Fruit fly (Drosophila melanogaster) whole organism, embryonic: ENCODE data around the gene Atx2.
A peak's percentile ranks its signal among the peaks of the same experiment; 100 is the strongest.

Source experiments
- CG12071 ChIP-seq: fragments of 200-800 bp; sonication (Bioruptor generic); optimal IDR thresholded peaks from 3 replicates; lab custom pipeline; 2018; ENCODE audit warnings: missing biosample characterization, mild to moderate bottlenecking, missing genetic modification characterization
- CG12155 ChIP-seq: fragments of 200-800 bp; sonication (Bioruptor generic); optimal IDR thresholded peaks from 3 replicates; lab custom pipeline; 2016; ENCODE audit warnings: missing biosample characterization, missing genetic modification characterization
- CG12942 ChIP-seq: fragments of 200-800 bp; sonication (Bioruptor generic); optimal IDR thresholded peaks from 3 replicates; lab custom pipeline; 2016; ENCODE audit warnings: missing biosample characterization, missing genetic modification characterization
- CG13287 ChIP-seq: fragments of 200-800 bp; sonication (Bioruptor generic); IDR thresholded peaks from 2 replicates; pipeline ENCODE4 v1.3.6; 2022; ENCODE audit warnings: missing biosample characterization, missing genetic modification characterization; ENCODE audit not compliant: partially characterized antibody
- CG15269 ChIP-seq: fragments of 200-800 bp; sonication (Bioruptor generic); optimal IDR thresholded peaks from 2 replicates; lab custom pipeline; 2018; ENCODE audit warnings: missing biosample characterization, mild to moderate bottlenecking, missing genetic modification characterization, moderate library complexity
- CG30403 ChIP-seq: fragments of 200-800 bp; sonication (Bioruptor generic); optimal IDR thresholded peaks from 3 replicates; lab custom pipeline; 2016; ENCODE audit warnings: missing biosample characterization, missing genetic modification characterization
- CG33213 ChIP-seq: fragments of 200-800 bp; sonication (Bioruptor generic); optimal IDR thresholded peaks from 3 replicates; lab custom pipeline; 2016; ENCODE audit warnings: missing biosample characterization, missing genetic modification characterization
- CG34422 ChIP-seq: fragments of 200-800 bp; sonication (Bioruptor generic); IDR thresholded peaks from 3 replicates; pipeline ENCODE4 v1.3.6; 2022; ENCODE audit warnings: missing biosample characterization, missing genetic modification characterization
- CG43689 ChIP-seq: fragments of 200-800 bp; sonication (Bioruptor generic); IDR thresholded peaks from 2 replicates; pipeline ENCODE4 v1.3.6; 2022; ENCODE audit warnings: missing biosample characterization, missing genetic modification characterization
- CG4404 ChIP-seq: fragments of 200-800 bp; sonication (Bioruptor generic); IDR thresholded peaks from 2 replicates; pipeline ENCODE4 v1.3.6; 2022; ENCODE audit warnings: missing biosample characterization, missing genetic modification characterization
- CG4820 ChIP-seq: fragments of 200-800 bp; sonication (Bioruptor generic); optimal IDR thresholded peaks from 3 replicates; lab custom pipeline; 2016; ENCODE audit warnings: missing biosample characterization, missing genetic modification characterization
- CG5245 ChIP-seq: fragments of 200-800 bp; sonication (Bioruptor generic); optimal IDR thresholded peaks from 3 replicates; lab custom pipeline; 2016; ENCODE audit warnings: missing biosample characterization, missing genetic modification characterization
- CG6254 ChIP-seq: fragments of 200-800 bp; sonication (Bioruptor generic); optimal IDR thresholded peaks from 3 replicates; lab custom pipeline; 2017; ENCODE audit warnings: mild to moderate bottlenecking, missing biosample characterization, missing genetic modification reagents, missing genetic modification characterization
- CG6683 ChIP-seq: fragments of 200-800 bp; sonication (Bioruptor generic); optimal IDR thresholded peaks from 2 replicates; lab custom pipeline; 2017; ENCODE audit warnings: missing biosample characterization, mild to moderate bottlenecking, missing genetic modification characterization, missing genetic modification reagents
- CG6689 ChIP-seq: fragments of 200-800 bp; sonication (Bioruptor generic); IDR thresholded peaks from 2 replicates; pipeline ENCODE4 v1.3.6; 2022; ENCODE audit warnings: missing biosample characterization, missing genetic modification characterization
- CG6791 ChIP-seq: fragments of 200-800 bp; sonication (Bioruptor generic); IDR thresholded peaks from 3 replicates; pipeline ENCODE4 v1.3.6; 2022; ENCODE audit warnings: missing biosample characterization, missing genetic modification characterization; ENCODE audit not compliant: partially characterized antibody
- CG7963 ChIP-seq: fragments of 200-800 bp; sonication (Bioruptor generic); IDR thresholded peaks from 3 replicates; pipeline ENCODE4 v1.3.6; 2022; ENCODE audit warnings: missing biosample characterization, missing genetic modification characterization; ENCODE audit not compliant: partially characterized antibody
- D19A ChIP-seq: fragments of 200-800 bp; optimal IDR thresholded peaks from 3 replicates; lab custom pipeline; 2019; ENCODE audit warnings: missing biosample characterization, mild to moderate bottlenecking, missing genetic modification characterization, moderate library complexity
- Dbx ChIP-seq: fragments of 200-800 bp; sonication (Bioruptor generic); IDR thresholded peaks from 3 replicates; pipeline ENCODE4 v1.3.6; 2022; ENCODE audit warnings: missing biosample characterization, missing genetic modification characterization
- Dip3 ChIP-seq: fragments of 200-800 bp; sonication (Bioruptor generic); optimal IDR thresholded peaks from 3 replicates; lab custom pipeline; 2016; ENCODE audit warnings: missing biosample characterization, missing genetic modification characterization
- E2f2 ChIP-seq: fragments of 200-800 bp; sonication (Bioruptor generic); IDR thresholded peaks from 2 replicates; pipeline ENCODE4 v1.3.6; 2022; ENCODE audit warnings: missing biosample characterization, missing genetic modification characterization
- HmgZ ChIP-seq: fragments of 200-800 bp; sonication (Bioruptor generic); optimal IDR thresholded peaks from 2 replicates; lab custom pipeline; 2018; ENCODE audit warnings: missing biosample characterization, mild to moderate bottlenecking, missing genetic modification characterization
- Hmr ChIP-seq: fragments of 200-800 bp; sonication (Bioruptor generic); optimal IDR thresholded peaks from 3 replicates; lab custom pipeline; 2017; ENCODE audit warnings: mild to moderate bottlenecking, missing biosample characterization, missing genetic modification reagents, missing genetic modification characterization
- Hmx ChIP-seq: fragments of 200-800 bp; sonication (Bioruptor generic); optimal IDR thresholded peaks from 2 replicates; lab custom pipeline; 2016; ENCODE audit warnings: missing biosample characterization, missing genetic modification characterization
- Lpt ChIP-seq: fragments of >200 bp; optimal IDR thresholded peaks from 2 replicates; lab custom pipeline; 2018; ENCODE audit warnings: missing biosample characterization, missing genetic modification characterization
- MTF-1 ChIP-seq: fragments of 200-800 bp; sonication (Bioruptor generic); optimal IDR thresholded peaks from 2 replicates; lab custom pipeline; 2018; ENCODE audit warnings: missing biosample characterization, mild to moderate bottlenecking, missing genetic modification characterization, borderline replicate concordance
- Meics ChIP-seq: fragments of 200-800 bp; sonication (Bioruptor generic); optimal IDR thresholded peaks from 2 replicates; lab custom pipeline; 2017; ENCODE audit warnings: missing biosample characterization, mild to moderate bottlenecking, missing genetic modification characterization
- Nf-YA ChIP-seq: fragments of 200-800 bp; sonication (Bioruptor generic); IDR thresholded peaks from 2 replicates; pipeline ENCODE4 v1.3.6; 2022; ENCODE audit warnings: missing biosample characterization, missing genetic modification characterization
- amos ChIP-seq: fragments of 200-800 bp; sonication (Bioruptor generic); IDR thresholded peaks from 2 replicates; pipeline ENCODE4 v1.3.6; 2022; ENCODE audit warnings: missing biosample characterization, missing genetic modification characterization; ENCODE audit not compliant: partially characterized antibody
- bcd ChIP-seq: fragments of 200-800 bp; sonication (Bioruptor generic); optimal IDR thresholded peaks from 2 replicates; lab custom pipeline; 2017; ENCODE audit warnings: missing biosample characterization, mild to moderate bottlenecking, missing genetic modification characterization
- ci ChIP-seq: fragments of 200-800 bp; sonication (Bioruptor generic); IDR thresholded peaks from 3 replicates; pipeline ENCODE4 v1.3.6; 2022; ENCODE audit warnings: missing biosample characterization, missing genetic modification characterization
- corto ChIP-seq: fragments of 200-800 bp; sonication (Bioruptor generic); optimal IDR thresholded peaks from 2 replicates; lab custom pipeline; 2016; ENCODE audit warnings: missing biosample characterization, mild to moderate bottlenecking, missing genetic modification characterization, moderate library complexity
- crp ChIP-seq, 2 experiments: fragments of 200-800 bp; sonication (Bioruptor generic); optimal IDR thresholded peaks; 2 replicates in 1 of 2; 3 replicates in 1 of 2; lab custom pipeline; 2017; ENCODE audit warnings: missing biosample characterization in 2 of 2, missing genetic modification characterization in 2 of 2, mild to moderate bottlenecking in 1 of 2, moderate library complexity in 1 of 2
- emc ChIP-seq: fragments of 200-800 bp; sonication (Bioruptor generic); optimal IDR thresholded peaks from 2 replicates; lab custom pipeline; 2016; ENCODE audit warnings: missing biosample characterization, missing genetic modification characterization
- ftz-f1 ChIP-seq: fragments of 200-800 bp; sonication (Bioruptor generic); optimal IDR thresholded peaks from 2 replicates; lab custom pipeline; 2016; ENCODE audit warnings: missing biosample characterization, missing genetic modification characterization
- gcm ChIP-seq: fragments of 200-800 bp; sonication (Bioruptor generic); optimal IDR thresholded peaks from 2 replicates; lab custom pipeline; 2019; ENCODE audit warnings: missing biosample characterization, mild to moderate bottlenecking, missing genetic modification characterization, moderate library complexity
- gcm2 ChIP-seq: fragments of 200-800 bp; sonication (Bioruptor generic); optimal IDR thresholded peaks from 2 replicates; lab custom pipeline; 2016; ENCODE audit warnings: missing biosample characterization, missing genetic modification characterization
- gsb ChIP-seq: fragments of 200-800 bp; sonication (Bioruptor generic); IDR thresholded peaks from 2 replicates; pipeline ENCODE4 v1.3.6; 2022; ENCODE audit warnings: missing biosample characterization, missing genetic modification characterization
- kah ChIP-seq: fragments of 200-800 bp; sonication (Bioruptor generic); optimal IDR thresholded peaks from 2 replicates; lab custom pipeline; 2018; ENCODE audit warnings: missing biosample characterization, mild to moderate bottlenecking, missing genetic modification characterization
- lab ChIP-seq: fragments of 200-800 bp; sonication (Bioruptor generic); optimal IDR thresholded peaks from 3 replicates; lab custom pipeline; 2017; ENCODE audit warnings: missing biosample characterization, missing genetic modification characterization, mild to moderate bottlenecking, moderate library complexity, missing genetic modification reagents
- lbe ChIP-seq: fragments of 200-800 bp; sonication (Bioruptor generic); optimal IDR thresholded peaks from 2 replicates; lab custom pipeline; 2016; ENCODE audit warnings: missing biosample characterization, mild to moderate bottlenecking, missing genetic modification characterization
- nerfin-2 ChIP-seq: fragments of 200-800 bp; sonication (Bioruptor generic); IDR thresholded peaks from 2 replicates; pipeline ENCODE4 v1.3.6; 2022; ENCODE audit warnings: missing biosample characterization, missing genetic modification characterization; ENCODE audit not compliant: partially characterized antibody
- p53 ChIP-seq: fragments of 200-800 bp; sonication (Bioruptor generic); optimal IDR thresholded peaks from 2 replicates; lab custom pipeline; 2016; ENCODE audit warnings: missing biosample characterization, missing genetic modification characterization
- pb ChIP-seq: fragments of 200-800 bp; sonication (Bioruptor generic); optimal IDR thresholded peaks from 3 replicates; lab custom pipeline; 2016; ENCODE audit warnings: missing biosample characterization, missing genetic modification characterization
- pfk ChIP-seq: fragments of 200-800 bp; sonication (Bioruptor generic); optimal IDR thresholded peaks from 2 replicates; lab custom pipeline; 2018; ENCODE audit warnings: missing biosample characterization, mild to moderate bottlenecking, missing genetic modification characterization, moderate library complexity
- pum ChIP-seq: fragments of 200-800 bp; sonication (Bioruptor generic); optimal IDR thresholded peaks from 2 replicates; lab custom pipeline; 2016; ENCODE audit warnings: missing biosample characterization, missing genetic modification characterization
- pzg ChIP-seq: fragments of 200-800 bp; sonication (Bioruptor generic); optimal IDR thresholded peaks from 3 replicates; lab custom pipeline; 2018; ENCODE audit warnings: missing biosample characterization, mild to moderate bottlenecking, missing genetic modification characterization, moderate library complexity
- ranshi ChIP-seq: fragments of 200-800 bp; sonication (Bioruptor generic); IDR thresholded peaks from 2 replicates; pipeline ENCODE4 v1.3.6; 2022; ENCODE audit warnings: missing biosample characterization, missing genetic modification characterization
- sqz ChIP-seq: fragments of 200-800 bp; sonication (Bioruptor generic); optimal IDR thresholded peaks from 3 replicates; lab custom pipeline; 2018; ENCODE audit warnings: missing biosample characterization, mild to moderate bottlenecking, missing genetic modification characterization
- tap ChIP-seq: fragments of 200-800 bp; optimal IDR thresholded peaks from 3 replicates; lab custom pipeline; 2019; ENCODE audit warnings: missing biosample characterization, mild to moderate bottlenecking, missing genetic modification characterization, moderate library complexity
- trh ChIP-seq: fragments of 200-800 bp; sonication (Bioruptor generic); optimal IDR thresholded peaks from 2 replicates; lab custom pipeline; 2016; ENCODE audit warnings: missing biosample characterization, missing genetic modification characterization

Gene Atx2

dm6 chr3R:15427818-15428199 lies 19.6 kb downstream of the Atx2 start (continued):
- TF ChIP-seq pzg (no peak), CG5245 (GFP tag; lab: Kevin White, UChicago) (peak; percentile 32), CG6254 (peak; percentile 8), CG4820 (GFP tag; lab: Kevin White, UChicago) (peak; percentile 25), emc (GFP tag; lab: Kevin White, UChicago) (no peak), HmgZ (tag; lab: Kevin White, UChicago) (no peak), Lpt (no peak), crp (GFP tag; optimal IDR thresholded peaks at IDR 0.05; lab: Kevin White, UChicago) (no peak), nerfin-2 (no peak), CG34422 (GFP tag; lab: Robert Waterston, UW) (no peak; the same call in 2 of the 3 replicates), D19A (tag; lab: Kevin White, UChicago) (peak; percentile 56), pfk (no peak), trh (GFP tag; lab: Kevin White, UChicago) (no peak), CG7963 (GFP tag; lab: Robert Waterston, UW) (no peak), MTF-1 (GFP tag; lab: Kevin White, UChicago) (no peak), bcd (GFP tag; lab: Kevin White, UChicago) (peak; percentile 17), ranshi (GFP tag; lab: Robert Waterston, UW) (peak; percentile 30; the same call in 1 of the 2 replicates), corto (peak; percentile 12), CG15269 (tag; lab: Kevin White, UChicago) (peak; percentile 23), gsb (no peak), CG4404 (GFP tag; lab: Robert Waterston, UW) (no peak), kah (no peak), CG13287 (GFP tag; lab: Robert Waterston, UW) (no peak), CG12155 (GFP tag; lab: Kevin White, UChicago) (peak; percentile 17), tap (tag; lab: Kevin White, UChicago) (no peak), E2f2 (peak; percentile 35; the same call in 1 of the 2 replicates), CG6689 (GFP tag; lab: Robert Waterston, UW) (peak; percentile 49), lab (GFP tag; lab: Kevin White, UChicago) (no peak), Dip3 (no peak), CG6683 (GFP tag; lab: Kevin White, UChicago) (no peak), Meics (GFP tag; lab: Kevin White, UChicago) (no peak), CG12942 (GFP tag; lab: Kevin White, UChicago) (no peak), pb (GFP tag; lab: Kevin White, UChicago) (no peak), gcm (GFP tag; lab: Kevin White, UChicago) (peak; percentile 64), CG6791 (GFP tag; lab: Robert Waterston, UW) (no peak), ftz-f1 (GFP tag; lab: Kevin White, UChicago) (no peak), Hmx (no peak), CG30403 (GFP tag; lab: Kevin White, UChicago) (peak; percentile 56), pum (peak; percentile 54), sqz (GFP tag; lab: Kevin White, UChicago) (no peak), CG43689 (no peak), ci (GFP tag; lab: Robert Waterston, UW) (peak; percentile 50; the same call in 1 of the 3 replicates), CG12071 (GFP tag; lab: Kevin White, UChicago) (no peak), amos (no peak), p53 (no peak), Nf-YA (GFP tag; lab: Robert Waterston, UW) (no peak), gcm2 (GFP tag; lab: Kevin White, UChicago) (no peak), lbe (GFP tag; lab: Kevin White, UChicago) (peak; percentile 65), Dbx (GFP tag; lab: Robert Waterston, UW) (no peak), Hmr (GFP tag; lab: Kevin White, UChicago) (no peak), CG33213 (GFP tag; lab: Kevin White, UChicago) (no peak)
